Worm (Caenorhabditis elegans): ENCODE results near the gene str-171.
"Not testable (repeated sequence)": the region's sequence is repeated elsewhere in the genome, so short reads cannot be mapped to it uniquely, and the experiment has no call there.

str-171 gene

ce11 chrV:15105893-15106598, 26.3 kb downstream of the str-171 start, which contains the start of gene C01G10.14:
C01G10.14 (minus strand) TSS chrV:15105943.
- not testable (repeated sequence) for TF ChIP-seq dpl-1 (GFP tag; optimal IDR thresholded peaks at IDR 0.05); egl-13 (tag; optimal IDR thresholded peaks at IDR 0.05); nhr-77 (tag; optimal IDR thresholded peaks at IDR 0.05)

ce11 chrV:15099447-15099846, 32.9 kb downstream of the str-171 start, which contains the start of gene C01G10.1:
C01G10.1 (plus strand) TSS chrV:15099747.
- no peak for TF ChIP-seq xbp-1 (tag; optimal IDR thresholded peaks at IDR 0.05)
- no peak for TF ChIP-seq efl-3 (GFP tag; optimal IDR thresholded peaks at IDR 0.05)
- no peak for TF ChIP-seq hpl-2 (GFP tag; optimal IDR thresholded peaks at IDR 0.05)
- TF ChIP-seq efl-1 (optimal IDR thresholded peaks at IDR 0.05): no peak
- TF ChIP-seq efl-1 (GFP tag; optimal IDR thresholded peaks at IDR 0.05 in 1 of 2): no peak
- no peak for TF ChIP-seq sptf-1 (tag; optimal IDR thresholded peaks at IDR 0.05)
- TF ChIP-seq nhr-71 (tag; optimal IDR thresholded peaks at IDR 0.05): no peak
- no peak for TF ChIP-seq dsc-1 (tag; optimal IDR thresholded peaks at IDR 0.05)
- no peak for TF ChIP-seq swsn-7 (tag; optimal IDR thresholded peaks at IDR 0.05)
- TF ChIP-seq irx-1 (tag; optimal IDR thresholded peaks at IDR 0.05): no peak
- TF ChIP-seq hlh-4 (tag; optimal IDR thresholded peaks at IDR 0.05): no peak
- TF ChIP-seq C16A3.4 (tag; optimal IDR thresholded peaks at IDR 0.05): no peak
- no peak for TF ChIP-seq elt-3 (tag; optimal IDR thresholded peaks at IDR 0.05)
- no peak for TF ChIP-seq alr-1 (tag; optimal IDR thresholded peaks at IDR 0.05; ENCODE audit: borderline replicate concordance)
- TF ChIP-seq ama-1 (optimal IDR thresholded peaks at IDR 0.05): no peak
- no peak for TF ChIP-seq sox-4 (tag; optimal IDR thresholded peaks at IDR 0.05)

DNA sequence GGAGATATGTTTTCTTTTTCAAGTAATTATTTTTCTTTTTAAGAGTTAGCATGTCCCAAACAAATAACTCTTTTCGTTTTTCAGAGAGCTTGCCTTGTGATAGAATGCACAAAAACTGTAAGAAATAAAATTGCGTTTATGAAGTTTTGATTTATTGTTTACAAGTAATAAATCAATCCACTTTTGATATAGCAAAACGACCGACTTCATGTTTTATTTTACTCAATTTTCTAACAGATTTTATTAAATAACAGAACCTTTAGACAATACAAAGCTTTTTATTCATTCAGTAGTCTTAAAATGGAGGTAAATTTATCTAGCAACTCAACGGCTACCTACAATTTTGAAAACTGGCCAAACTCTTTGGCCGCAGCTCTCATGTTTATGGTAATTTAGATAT, 37.6 kb downstream of the str-171 start, which contains the start of gene srx-78:
Gene srx-78, plus strand, starts transcription at position 301 of the 400 bp plus-strand sequence.
- no peak for TF ChIP-seq skn-1 (tag; optimal IDR thresholded peaks at IDR 0.05)
- no peak for TF ChIP-seq nhr-11 (tag; optimal IDR thresholded peaks at IDR 0.05)
- no peak for TF ChIP-seq unc-130 (tag; optimal IDR thresholded peaks at IDR 0.05)
- no peak for TF ChIP-seq ceh-82 (tag; optimal IDR thresholded peaks at IDR 0.05)
- no peak for TF ChIP-seq mef-2 (tag; optimal IDR thresholded peaks at IDR 0.05)

ce11 chrV:15092666-15093065, 39.7 kb downstream of the str-171 start, which contains the start of gene txt-12:
txt-12 (plus strand) TSS chrV:15092966.
- no peak for TF ChIP-seq mab-9 (GFP tag; IDR thresholded peaks at IDR 0.05)
- TF ChIP-seq mep-1 (tag; optimal IDR thresholded peaks at IDR 0.05): no peak
- TF ChIP-seq ceh-63 (GFP tag; optimal IDR thresholded peaks at IDR 0.05): no peak
- no peak for TF ChIP-seq blmp-1 (tag; optimal IDR thresholded peaks at IDR 0.05)
- TF ChIP-seq grh-1 (GFP tag; IDR thresholded peaks at IDR 0.05): no peak
- TF ChIP-seq nhr-77 (tag; optimal IDR thresholded peaks at IDR 0.05): peak; percentile 14

DNA sequence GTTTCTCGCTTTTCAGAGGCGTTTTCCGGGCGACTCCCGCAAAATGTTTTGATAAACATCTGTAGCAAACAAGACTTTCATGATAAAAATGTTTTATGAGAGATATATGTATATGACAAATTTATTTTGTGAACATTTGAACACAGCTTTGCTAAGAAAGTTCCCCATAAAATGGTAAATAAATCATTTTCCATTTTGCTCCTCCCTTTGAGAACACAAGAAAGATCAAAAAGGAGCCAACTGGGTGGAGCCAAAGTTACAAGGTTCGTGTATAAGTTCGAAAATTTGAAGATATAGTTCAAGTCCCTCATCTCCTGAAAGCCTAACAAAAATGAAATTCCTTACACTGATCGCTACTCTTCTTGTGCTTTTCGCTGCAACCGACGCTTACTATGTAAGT, 41.9 kb downstream of the str-171 start, which contains the start of gene C01G10.17:
Gene C01G10.17, plus strand, starts transcription at position 301 of the 400 bp plus-strand sequence.
- TF ChIP-seq ces-1 (GFP tag; optimal IDR thresholded peaks at IDR 0.05) (no peak), lin-35 (GFP tag; optimal IDR thresholded peaks at IDR 0.05) (no peak), mdl-1 (tag; optimal IDR thresholded peaks at IDR 0.05) (no peak), lin-13 (GFP tag; optimal IDR thresholded peaks at IDR 0.05) (no peak), C04F5.9 (tag; optimal IDR thresholded peaks at IDR 0.05) (no peak), swsn-7 (tag; optimal IDR thresholded peaks at IDR 0.05) (no peak)

All from whole organism, L1 larva.